Fruit fly (Drosophila melanogaster) whole organism, adult: Measurements from ENCODE around the gene CG42588.

Experiments used
- CG11617 ChIP-seq: fragments of 200-800 bp; sonication (Bioruptor generic); optimal IDR thresholded peaks from 2 replicates; lab custom pipeline; 2017; ENCODE audit warnings: mild to moderate bottlenecking, missing biosample characterization, missing genetic modification reagents, missing genetic modification characterization
- CG12768 ChIP-seq: fragments of 200-800 bp; sonication (Bioruptor generic); optimal IDR thresholded peaks from 2 replicates; lab custom pipeline; 2017; ENCODE audit warnings: missing biosample characterization, missing genetic modification characterization, mild to moderate bottlenecking, moderate library complexity, missing genetic modification reagents
- CG14711 ChIP-seq: fragments of 200-800 bp; sonication (Bioruptor generic); optimal IDR thresholded peaks from 2 replicates; lab custom pipeline; 2018; ENCODE audit warnings: missing biosample characterization, mild to moderate bottlenecking, missing genetic modification characterization, moderate library complexity
- CG1620 ChIP-seq: fragments of 200-800 bp; sonication (Bioruptor generic); optimal IDR thresholded peaks from 2 replicates; lab custom pipeline; 2016; ENCODE audit warnings: missing biosample characterization, missing genetic modification characterization
- CG33017 ChIP-seq: fragments of 200-800 bp; sonication (Bioruptor generic); optimal IDR thresholded peaks from 2 replicates; lab custom pipeline; 2018; ENCODE audit warnings: missing biosample characterization, mild to moderate bottlenecking, missing genetic modification characterization, moderate library complexity
- CG5204 ChIP-seq: fragments of 200-800 bp; sonication (Bioruptor generic); optimal IDR thresholded peaks from 2 replicates; lab custom pipeline; 2016; ENCODE audit warnings: missing biosample characterization, missing genetic modification characterization
- CG7045 ChIP-seq: fragments of 200-800 bp; sonication (Bioruptor generic); optimal IDR thresholded peaks from 2 replicates; lab custom pipeline; 2017; ENCODE audit warnings: missing biosample characterization, mild to moderate bottlenecking, missing genetic modification characterization
- CG7101 ChIP-seq: fragments of 200-800 bp; sonication (Bioruptor generic); optimal IDR thresholded peaks from 2 replicates; lab custom pipeline; 2018; ENCODE audit warnings: missing biosample characterization, mild to moderate bottlenecking, missing genetic modification characterization, moderate library complexity
- Clk ChIP-seq: fragments of 200-800 bp; sonication (Bioruptor generic); optimal IDR thresholded peaks from 2 replicates; lab custom pipeline; 2017; ENCODE audit warnings: missing biosample characterization, missing genetic modification characterization
- Crg-1 ChIP-seq: fragments of 200-800 bp; sonication (Bioruptor generic); optimal IDR thresholded peaks from 2 replicates; lab custom pipeline; 2016; ENCODE audit warnings: missing biosample characterization, missing genetic modification characterization
- Hr96 ChIP-seq: fragments of 200-800 bp; sonication (Bioruptor generic); optimal IDR thresholded peaks from 2 replicates; lab custom pipeline; 2016; ENCODE audit warnings: missing biosample characterization, missing genetic modification characterization
- Mnt ChIP-seq: fragments of 200-800 bp; sonication (Bioruptor generic); optimal IDR thresholded peaks from 2 replicates; lab custom pipeline; 2016; ENCODE audit warnings: missing biosample characterization, mild to moderate bottlenecking, missing genetic modification characterization
- bab1 ChIP-seq: fragments of 200-800 bp; sonication (Bioruptor generic); optimal IDR thresholded peaks from 3 replicates; lab custom pipeline; 2019; ENCODE audit warnings: missing biosample characterization, mild to moderate bottlenecking, missing genetic modification characterization, moderate library complexity
- cic ChIP-seq: fragments of 200-800 bp; sonication (Bioruptor generic); optimal IDR thresholded peaks from 2 replicates; lab custom pipeline; 2017; ENCODE audit warnings: missing biosample characterization, mild to moderate bottlenecking, missing genetic modification characterization, moderate library complexity
- cnc ChIP-seq, 2 experiments: fragments of >200 bp; optimal IDR thresholded peaks; 2 replicates each; lab custom pipeline; 2017
- kay ChIP-seq: fragments of 200-800 bp; sonication (Bioruptor generic); peaks from one replicate; lab custom pipeline; 2016; ENCODE audit warnings: missing biosample characterization, missing genetic modification characterization, borderline replicate concordance
- ovo ChIP-seq: fragments of 200-800 bp; sonication (Bioruptor generic); optimal IDR thresholded peaks from 2 replicates; lab custom pipeline; 2016; ENCODE audit warnings: missing biosample characterization, missing genetic modification characterization
- pad ChIP-seq: fragments of 200-800 bp; sonication (Bioruptor generic); optimal IDR thresholded peaks from 3 replicates; lab custom pipeline; 2017; ENCODE audit warnings: missing biosample characterization, missing genetic modification characterization, mild to moderate bottlenecking, moderate library complexity, missing genetic modification reagents
- tj ChIP-seq: fragments of 200-800 bp; sonication (Bioruptor generic); optimal IDR thresholded peaks from 3 replicates; lab custom pipeline; 2017; ENCODE audit warnings: missing biosample characterization, mild to moderate bottlenecking, missing genetic modification characterization, moderate library complexity
- toe ChIP-seq: fragments of 200-800 bp; sonication (Bioruptor generic); optimal IDR thresholded peaks from 2 replicates; lab custom pipeline; 2016; ENCODE audit warnings: missing biosample characterization, missing genetic modification characterization

CG42588 gene

DNA sequence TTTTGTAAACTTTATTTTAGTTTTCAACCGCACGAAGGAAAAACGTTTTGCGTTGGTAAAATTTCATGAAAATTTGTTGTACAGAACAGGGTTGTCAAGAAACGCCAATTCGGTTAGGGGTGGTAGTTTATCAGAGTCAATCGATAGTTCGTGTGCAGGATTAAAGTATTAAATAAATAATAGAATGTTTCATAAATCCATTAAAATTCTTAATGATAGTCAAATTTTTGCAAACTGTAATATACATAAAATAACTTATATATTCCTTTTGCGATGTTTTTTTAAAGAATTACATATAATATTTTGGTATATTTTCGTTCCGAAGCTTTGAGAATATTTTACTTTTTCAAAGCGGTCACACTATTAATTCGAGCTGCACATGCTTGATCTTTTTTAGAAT is at the start of gene CG42588, which contains the start of gene Sf3a2:
CG42588 (plus strand) TSS at position 348 of the 400 bp plus-strand sequence.
Sf3a2 (minus strand) TSS at position 113 of the 400 bp plus-strand sequence.
- TF ChIP-seq Hr96 (GFP tag; lab: Kevin White, UChicago) (no peak), CG1620 (GFP tag; lab: Kevin White, UChicago) (peak; percentile 66), CG12768 (no peak), ovo (GFP tag; lab: Kevin White, UChicago) (peak; percentile 17), pad (GFP tag; lab: Kevin White, UChicago) (peak; percentile 25), CG14711 (tag; lab: Kevin White, UChicago) (peak; percentile 98), bab1 (GFP tag; lab: Kevin White, UChicago) (peak; percentile 78), toe (peak; percentile 65), CG11617 (GFP tag; lab: Kevin White, UChicago) (peak; percentile 48), tj (GFP tag; lab: Kevin White, UChicago) (peak; percentile 32), Mnt (peak; percentile 75), Clk (GFP tag; lab: Kevin White, UChicago) (no peak), CG7101 (tag; lab: Kevin White, UChicago) (peak; percentile 52)

- TF ChIP-seq Hr96 (GFP tag; lab: Kevin White, UChicago) (no peak), CG7101 (tag; lab: Kevin White, UChicago) (no peak), CG5204 (GFP tag; lab: Kevin White, UChicago) (no peak), CG11617 (GFP tag; lab: Kevin White, UChicago) (no peak), Crg-1 (no peak), CG14711 (tag; lab: Kevin White, UChicago) (no peak), bab1 (GFP tag; lab: Kevin White, UChicago) (peak; percentile 43), Mnt (peak; percentile 54), ovo (GFP tag; lab: Kevin White, UChicago) (no peak), toe (peak; percentile 27), CG7045 (GFP tag; lab: Kevin White, UChicago) (no peak), cic (GFP tag; lab: Kevin White, UChicago) (peak; percentile 76), CG33017 (tag; lab: Kevin White, UChicago) (peak; percentile 20), kay (GFP tag; lab: Kevin White, UChicago) (peak; percentile 99), pad (GFP tag; lab: Kevin White, UChicago) (no peak), CG1620 (GFP tag; lab: Kevin White, UChicago) (no peak), CG12768 (peak; percentile 17), cnc (optimal IDR thresholded peaks at IDR 0.05; lab: Kevin White, UChicago) (no peak), Clk (GFP tag; lab: Kevin White, UChicago) (no peak), tj (GFP tag; lab: Kevin White, UChicago) (no peak)
Observed at dm6 chr3L:12772740-12773686, 41.0 kb upstream of the CG42588 start, which contains the start of gene Hip1. Gene Hip1, minus strand, starts transcription at chr3L:12773573.

DNA sequence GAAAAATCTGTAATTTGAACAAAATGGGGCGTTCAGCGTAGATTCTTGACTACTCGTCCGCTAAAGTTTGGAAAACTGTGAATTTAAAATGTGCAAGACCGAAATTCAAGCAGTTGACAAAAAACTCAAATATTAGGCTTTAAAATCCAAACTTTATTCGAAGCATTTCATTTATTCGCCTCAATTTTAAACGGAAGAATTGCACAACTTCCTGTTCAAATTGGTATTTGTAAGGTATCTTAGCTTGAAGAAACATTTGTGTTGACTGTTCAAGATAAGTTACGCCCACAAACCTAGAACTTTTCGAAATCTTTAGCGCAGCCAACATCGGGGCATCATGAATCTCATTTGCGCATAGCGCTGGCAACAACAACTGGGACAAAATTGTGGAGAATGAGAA is 35.4 kb upstream of the CG42588 start, which contains the start of gene CG32106:
CG32106 (minus strand) TSS at position 101 of the 400 bp plus-strand sequence.
- TF ChIP-seq Mnt (no peak), Hr96 (GFP tag; lab: Kevin White, UChicago) (no peak), CG1620 (GFP tag; lab: Kevin White, UChicago) (no peak), bab1 (GFP tag; lab: Kevin White, UChicago) (no peak), toe (no peak), cic (GFP tag; lab: Kevin White, UChicago) (no peak), kay (GFP tag; lab: Kevin White, UChicago) (no peak), tj (GFP tag; lab: Kevin White, UChicago) (no peak), CG14711 (tag; lab: Kevin White, UChicago) (no peak), CG7101 (tag; lab: Kevin White, UChicago) (no peak), cnc (optimal IDR thresholded peaks at IDR 0.05; lab: Kevin White, UChicago) (no peak), CG33017 (tag; lab: Kevin White, UChicago) (no peak), CG12768 (no peak), CG7045 (GFP tag; lab: Kevin White, UChicago) (no peak), Crg-1 (no peak)

- no peak for TF ChIP-seq tj (GFP tag; lab: Kevin White, UChicago)
- TF ChIP-seq CG11617 (GFP tag; lab: Kevin White, UChicago): no peak
- no peak for TF ChIP-seq toe
- TF ChIP-seq CG5204 (GFP tag; lab: Kevin White, UChicago): no peak
- TF ChIP-seq CG12768: no peak
- TF ChIP-seq bab1 (GFP tag; lab: Kevin White, UChicago): no peak
- TF ChIP-seq Hr96 (GFP tag; lab: Kevin White, UChicago): no peak
Observed at dm6 chr3L:12780997-12781396, 33.1 kb upstream of the CG42588 start, which contains the start of the genes CG10969 and CG17666. Gene CG10969, minus strand, starts transcription at chr3L:12781097. Gene CG17666, plus strand, starts transcription at chr3L:12781325.

dm6 chr3L:12789875-12790373 is 24.1 kb upstream of the CG42588 start, which contains the start of gene CG42709:
Gene CG42709, plus strand, starts transcription at chr3L:12790192.
- TF ChIP-seq ovo (GFP tag; lab: Kevin White, UChicago): no peak
- peak; percentile 34 for TF ChIP-seq Mnt
- TF ChIP-seq Hr96 (GFP tag; lab: Kevin White, UChicago): no peak
- TF ChIP-seq Clk (GFP tag; lab: Kevin White, UChicago): no peak
- TF ChIP-seq tj (GFP tag; lab: Kevin White, UChicago): peak; percentile 83
- TF ChIP-seq CG7045 (GFP tag; lab: Kevin White, UChicago): no peak
- TF ChIP-seq bab1 (GFP tag; lab: Kevin White, UChicago): peak; percentile 20
- TF ChIP-seq CG14711 (tag; lab: Kevin White, UChicago): no peak
- peak; percentile 48 for TF ChIP-seq cic (GFP tag; lab: Kevin White, UChicago)
- no peak for TF ChIP-seq CG5204 (GFP tag; lab: Kevin White, UChicago)
- no peak for TF ChIP-seq CG1620 (GFP tag; lab: Kevin White, UChicago)
- peak; percentile 55 for TF ChIP-seq CG12768
- no peak for TF ChIP-seq CG11617 (GFP tag; lab: Kevin White, UChicago)
- TF ChIP-seq CG33017 (tag; lab: Kevin White, UChicago): no peak
- TF ChIP-seq cnc (optimal IDR thresholded peaks at IDR 0.05; lab: Kevin White, UChicago): peak; percentile 80 to 82
- no peak for TF ChIP-seq Crg-1
- TF ChIP-seq toe: no peak
- peak; percentile 91 for TF ChIP-seq kay (GFP tag; lab: Kevin White, UChicago)
